Worm (Caenorhabditis elegans) whole organism, young adult: ENCODE measurements around the gene str-240.

Experiments used
- D2030.7 ChIP-seq: fragments of 200-800 bp; sonication (Bioruptor generic); IDR thresholded peaks from 2 replicates; pipeline ENCODE4 v1.3.6; 2022; ENCODE audit warnings: missing genetic modification reagents, missing genetic modification characterization, missing compliant biosample characterization
- F33H1.4 ChIP-seq: fragments of 200-800 bp; sonication (Bioruptor generic); IDR thresholded peaks from 2 replicates; pipeline ENCODE4 v1.3.6; 2022; ENCODE audit warnings: missing genetic modification reagents, missing genetic modification characterization, missing compliant biosample characterization
- F37B4.10 ChIP-seq: fragments of 200-800 bp; sonication (Bioruptor generic); IDR thresholded peaks from 2 replicates; pipeline ENCODE4 v1.3.6; 2022; ENCODE audit warnings: missing genetic modification characterization, missing compliant biosample characterization
- F39B2.1 ChIP-seq: fragments of 200-800 bp; sonication (Bioruptor generic); IDR thresholded peaks from 2 replicates; pipeline ENCODE4 v1.3.6; 2022; ENCODE audit warnings: missing genetic modification reagents, missing genetic modification characterization, missing compliant biosample characterization
- F49E8.2 ChIP-seq: sonication (generic microtip); optimal IDR thresholded peaks from 3 replicates; lab custom pipeline; 2017; ENCODE audit warnings: missing genetic modification characterization, mild to moderate bottlenecking, missing compliant biosample characterization, antibody characterized with exemption, moderate library complexity; ENCODE audit not compliant: insufficient read depth
- F55B11.4 ChIP-seq: sonication (generic microtip); optimal IDR thresholded peaks from 2 replicates; lab custom pipeline; 2016; ENCODE audit warnings: missing compliant biosample characterization, missing genetic modification characterization, borderline replicate concordance; ENCODE audit not compliant: insufficient read depth
- Y53F4B.3 ChIP-seq: fragments of 200-800 bp; sonication (Bioruptor generic); IDR thresholded peaks from 2 replicates; pipeline ENCODE4 v1.3.6; 2022; ENCODE audit warnings: missing genetic modification reagents, missing genetic modification characterization, missing compliant biosample characterization
- Y79H2A.3 ChIP-seq: fragments of 200-800 bp; sonication (Bioruptor generic); conservative IDR thresholded peaks from 2 replicates; pipeline ENCODE4 v1.3.6; 2022; ENCODE audit warnings: missing genetic modification reagents, missing genetic modification characterization, missing compliant biosample characterization
- ZK185.1 ChIP-seq: sonication (generic microtip); optimal IDR thresholded peaks from 2 replicates; lab custom pipeline; 2016; ENCODE audit warnings: mild to moderate bottlenecking, missing genetic modification characterization, missing compliant biosample characterization; ENCODE audit not compliant: poor library complexity, severe bottlenecking
- ama-1 ChIP-seq, 3 experiments: fragments of 150-350 bp in 1 of 3; sonication (generic microtip) in 2 of 3; optimal IDR thresholded peaks; 2 replicates each; lab custom pipeline; 2014 to 2018; ENCODE audit warnings: missing biosample characterization in 2 of 3, missing genetic modification characterization in 2 of 3, missing genetic modification reagents in 2 of 3
- athp-1 ChIP-seq: sonication (generic microtip); optimal IDR thresholded peaks from 2 replicates; lab custom pipeline; 2017; ENCODE audit warnings: mild to moderate bottlenecking, missing genetic modification characterization, missing compliant biosample characterization
- attf-3 ChIP-seq: fragments of 200-800 bp; sonication (Bioruptor generic); conservative IDR thresholded peaks from 2 replicates; pipeline ENCODE4 v1.3.6; 2022; ENCODE audit warnings: missing genetic modification reagents, missing genetic modification characterization, missing compliant biosample characterization
- attf-6 ChIP-seq: fragments of 200-800 bp; sonication (Bioruptor generic); IDR thresholded peaks from 2 replicates; pipeline ENCODE4 v1.3.6; 2022; ENCODE audit warnings: missing genetic modification reagents, missing genetic modification characterization, missing compliant biosample characterization
- ccch-3 ChIP-seq: fragments of 200-800 bp; sonication (Bioruptor generic); optimal IDR thresholded peaks from 2 replicates; lab custom pipeline; 2018; ENCODE audit warnings: mild to moderate bottlenecking, missing genetic modification characterization, missing compliant biosample characterization
- ceh-40 ChIP-seq: fragments of 200-800 bp; sonication (Bioruptor generic); IDR thresholded peaks from 2 replicates; pipeline ENCODE4 v1.3.6; 2022; ENCODE audit warnings: missing genetic modification characterization, missing compliant biosample characterization
- ceh-79 ChIP-seq: sonication (generic microtip); optimal IDR thresholded peaks from 2 replicates; lab custom pipeline; 2017; ENCODE audit warnings: mild to moderate bottlenecking, missing genetic modification characterization, missing compliant biosample characterization
- ceh-91 ChIP-seq: fragments of 200-800 bp; sonication (Bioruptor generic); IDR thresholded peaks from 2 replicates; pipeline ENCODE4 v1.3.6; 2022; ENCODE audit warnings: missing genetic modification reagents, missing genetic modification characterization, missing compliant biosample characterization
- dox-1 ChIP-seq: fragments of 200-800 bp; sonication (Bioruptor generic); IDR thresholded peaks from 2 replicates; pipeline ENCODE4 v1.3.6; 2022; ENCODE audit warnings: missing genetic modification reagents, missing genetic modification characterization, missing compliant biosample characterization
- dpl-1 ChIP-seq: fragments of 150-350 bp; optimal IDR thresholded peaks from 2 replicates; lab custom pipeline; 2014; ENCODE audit warnings: missing biosample characterization, missing genetic modification reagents, missing genetic modification characterization
- ekl-4 ChIP-seq: fragments of 200-800 bp; sonication (Bioruptor generic); IDR thresholded peaks from 2 replicates; pipeline ENCODE4 v1.3.6; 2022; ENCODE audit warnings: missing genetic modification reagents, missing genetic modification characterization, missing compliant biosample characterization
- him-1 ChIP-seq: sonication (generic microtip); optimal IDR thresholded peaks from 2 replicates; lab custom pipeline; 2016; ENCODE audit warnings: missing genotype, missing genetic modification reagents, missing genetic modification characterization, missing compliant biosample characterization
- hrde-1 ChIP-seq: sonication (generic microtip); optimal IDR thresholded peaks from 2 replicates; lab custom pipeline; 2016; ENCODE audit warnings: missing genetic modification characterization, mild to moderate bottlenecking, missing compliant biosample characterization, moderate library complexity, missing genotype, missing genetic modification reagents, borderline replicate concordance
- hsf-1 ChIP-seq: fragments of 200-800 bp; sonication (Bioruptor generic); IDR thresholded peaks from 2 replicates; pipeline ENCODE4 v1.3.6; 2022; ENCODE audit warnings: missing genetic modification reagents, missing genetic modification characterization, missing compliant biosample characterization
- lin-26 ChIP-seq: fragments of 200-800 bp; sonication (Bioruptor generic); IDR thresholded peaks from 2 replicates; pipeline ENCODE4 v1.3.6; 2022; ENCODE audit warnings: missing genetic modification reagents, missing genetic modification characterization, missing compliant biosample characterization
- lin-35 ChIP-seq, 3 experiments: fragments of 150-350 bp in 2 of 3; sonication (generic microtip) in 1 of 3; optimal IDR thresholded peaks; 2 replicates each; lab custom pipeline; 2014 to 2018; ENCODE audit warnings: missing biosample characterization in 3 of 3, missing genetic modification characterization in 3 of 3, missing genetic modification reagents in 3 of 3
- lin-40 ChIP-seq: sonication (generic microtip); optimal IDR thresholded peaks from 2 replicates; lab custom pipeline; 2016; ENCODE audit warnings: missing genetic modification characterization, mild to moderate bottlenecking, missing compliant biosample characterization, missing genotype, missing genetic modification reagents
- lin-54 ChIP-seq: fragments of 200-800 bp; sonication (Bioruptor generic); optimal IDR thresholded peaks from 2 replicates; lab custom pipeline; 2018; ENCODE audit warnings: mild to moderate bottlenecking, missing genetic modification characterization, missing compliant biosample characterization
- lsl-1 ChIP-seq: fragments of 200-800 bp; sonication (Bioruptor generic); optimal IDR thresholded peaks from 2 replicates; lab custom pipeline; 2018; ENCODE audit warnings: mild to moderate bottlenecking, missing genetic modification characterization, moderate library complexity, missing compliant biosample characterization
- madf-6 ChIP-seq: fragments of 200-800 bp; sonication (Bioruptor generic); IDR thresholded peaks from 2 replicates; pipeline ENCODE4 v1.3.6; 2022; ENCODE audit warnings: missing genetic modification reagents, missing genetic modification characterization, missing compliant biosample characterization
- mcd-1 ChIP-seq: fragments of 200-800 bp; sonication (Bioruptor generic); IDR thresholded peaks from 2 replicates; pipeline ENCODE4 v1.3.6; 2022; ENCODE audit warnings: missing genetic modification reagents, missing genetic modification characterization, missing compliant biosample characterization
- nhr-27 ChIP-seq: fragments of 200-800 bp; sonication (Bioruptor generic); optimal IDR thresholded peaks from 2 replicates; lab custom pipeline; 2018; ENCODE audit warnings: mild to moderate bottlenecking, missing genetic modification characterization, moderate library complexity, missing compliant biosample characterization
- pbrm-1 ChIP-seq: fragments of 200-800 bp; sonication (Bioruptor generic); IDR thresholded peaks from 2 replicates; pipeline ENCODE4 v1.3.6; 2022; ENCODE audit warnings: missing genetic modification reagents, missing genetic modification characterization, missing compliant biosample characterization
- rcor-1 ChIP-seq: fragments of 200-800 bp; sonication (Bioruptor generic); IDR thresholded peaks from 2 replicates; pipeline ENCODE4 v1.3.6; 2022; ENCODE audit warnings: missing genetic modification reagents, missing genetic modification characterization, missing compliant biosample characterization
- snpc-3.4 ChIP-seq: sonication (generic microtip); optimal IDR thresholded peaks from 2 replicates; lab custom pipeline; 2017; ENCODE audit warnings: missing genetic modification characterization, mild to moderate bottlenecking, missing compliant biosample characterization, antibody characterized with exemption, moderate library complexity, missing genotype, missing genetic modification reagents
- snpc-4 ChIP-seq, 5 experiments: fragments of 150-350 bp in 1 of 5; sonication (generic microtip) in 4 of 5; optimal IDR thresholded peaks; 2 replicates each; lab custom pipeline; 2014 to 2018; ENCODE audit warnings: missing genetic modification characterization in 5 of 5, missing biosample characterization in 3 of 5, antibody characterized with exemption in 2 of 5, mild to moderate bottlenecking in 2 of 5, missing compliant biosample characterization in 2 of 5, missing genotype in 2 of 5, moderate library complexity in 2 of 5, missing genetic modification reagents in 1 of 5
- tbp1 ChIP-seq: fragments of 200-800 bp; sonication (Bioruptor generic); optimal IDR thresholded peaks from 2 replicates; lab custom pipeline; 2018; ENCODE audit warnings: mild to moderate bottlenecking, missing genetic modification characterization, missing compliant biosample characterization
- tbx-9 ChIP-seq: sonication (generic microtip); optimal IDR thresholded peaks from 2 replicates; lab custom pipeline; 2016; ENCODE audit warnings: borderline replicate concordance, missing genetic modification characterization, inconsistent platforms, missing compliant biosample characterization
- xnd-1 ChIP-seq: sonication (generic microtip); optimal IDR thresholded peaks from 2 replicates; lab custom pipeline; 2016; ENCODE audit warnings: missing genotype, missing genetic modification reagents, missing genetic modification characterization, missing compliant biosample characterization
- ztf-18 ChIP-seq: sonication (generic microtip); optimal IDR thresholded peaks from 2 replicates; lab custom pipeline; 2016; ENCODE audit warnings: missing genotype, mild to moderate bottlenecking, missing genetic modification characterization, missing compliant biosample characterization
- ztf-25 ChIP-seq: fragments of 200-800 bp; sonication (Bioruptor generic); IDR thresholded peaks from 2 replicates; pipeline ENCODE4 v1.3.6; 2022; ENCODE audit warnings: missing genetic modification reagents, missing genetic modification characterization, missing compliant biosample characterization

Gene str-240

DNA sequence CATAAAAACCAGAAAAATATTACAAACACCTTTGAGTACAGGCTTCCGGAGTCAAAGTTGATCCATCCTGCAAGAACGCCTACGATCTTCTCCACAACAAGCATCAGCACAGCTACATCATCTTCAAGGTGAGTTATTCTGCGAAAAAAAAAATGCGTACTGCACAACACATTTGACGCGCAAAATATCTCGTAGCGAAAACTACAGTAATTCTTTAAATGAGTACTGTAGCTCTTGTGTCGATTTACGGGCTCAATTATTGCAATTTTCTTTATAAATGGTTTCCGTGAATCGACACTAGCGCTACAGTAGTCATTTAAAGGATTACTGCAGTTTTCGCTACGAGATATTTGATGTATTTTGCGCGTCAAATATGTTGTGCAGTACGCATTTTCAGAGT is 44.9 kb downstream of the str-240 start:
- TF ChIP-seq him-1 (tag; lab: Kevin White, UChicago) = peak; percentile 1
- TF ChIP-seq madf-6 (GFP tag; lab: Robert Waterston, UW) = peak; percentile 26
- peak; percentile 77 for TF ChIP-seq lsl-1 (GFP tag; lab: Kevin White, UChicago)
- peak; percentile 60 for TF ChIP-seq F33H1.4 (GFP tag; lab: Robert Waterston, UW)
- 0 out of 2 replicates have a peak, but pooled peaks have one; percentile 5 for TF ChIP-seq rcor-1
- TF ChIP-seq lin-54 (GFP tag; lab: Kevin White, UChicago) = no peak
- 0 out of 2 replicates have a peak, but pooled peaks have one; percentile 3 for TF ChIP-seq mcd-1 (GFP tag; lab: Robert Waterston, UW)
- TF ChIP-seq ceh-91 (GFP tag; lab: Robert Waterston, UW) = peak; percentile 42
- TF ChIP-seq attf-3 = no peak
- TF ChIP-seq xnd-1 (tag; lab: Kevin White, UChicago) = peak; percentile 33

DNA sequence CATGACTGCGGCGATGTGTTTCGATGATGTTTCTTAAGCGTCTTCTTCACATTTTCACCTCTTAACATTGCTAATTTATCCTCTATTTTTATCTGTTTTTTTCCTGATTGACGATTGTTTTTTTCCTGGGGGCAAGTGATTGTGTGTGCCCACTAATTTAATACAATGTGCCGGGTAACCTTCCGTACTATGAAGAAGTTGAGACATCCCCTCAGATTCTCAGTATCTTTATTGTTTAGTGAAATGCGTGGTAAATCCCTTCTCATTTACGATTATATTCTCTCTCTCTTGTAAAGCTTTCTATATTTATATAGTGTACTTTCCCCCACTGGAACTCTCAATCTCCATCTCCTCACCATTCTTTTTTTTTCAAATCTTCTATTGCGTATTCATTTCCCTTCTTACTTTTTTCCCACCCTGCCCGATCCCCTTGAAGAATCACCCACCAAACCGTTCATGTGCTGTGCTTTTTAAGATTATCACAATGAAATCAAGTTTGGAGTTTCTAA is 45.4 kb downstream of the str-240 start:
- TF ChIP-seq F39B2.1 (GFP tag; lab: Robert Waterston, UW) (0 out of 2 replicates have a peak, but pooled peaks have one; percentile 2), F55B11.4 (tag; lab: Kevin White, UChicago) (no peak), Y79H2A.3 (GFP tag; lab: Robert Waterston, UW) (0 out of 2 replicates have a peak, but pooled peaks have one; percentile 8), ccch-3 (GFP tag; lab: Kevin White, UChicago) (no peak), ama-1 (optimal IDR thresholded peaks at IDR 0.05; lab: Kevin White, UChicago) (no peak), ama-1 (GFP tag; optimal IDR thresholded peaks at IDR 0.05; lab: Kevin White, UChicago) (peak in 1 of 2 experiments; percentile 50), ztf-25 (peak; percentile 59; the same call in 1 of the 2 replicates), athp-1 (tag; lab: Kevin White, UChicago) (peak; percentile 71), lin-54 (GFP tag; lab: Kevin White, UChicago) (no peak), tbx-9 (tag; lab: Kevin White, UChicago) (no peak), nhr-27 (tag; lab: Kevin White, UChicago) (no peak), snpc-3.4 (tag; lab: Kevin White, UChicago) (peak; percentile 63), lin-40 (tag; lab: Kevin White, UChicago) (no peak), F37B4.10 (GFP tag; lab: Robert Waterston, UW) (no peak), dox-1 (GFP tag; lab: Robert Waterston, UW) (no peak), tbp1 (GFP tag; lab: Kevin White, UChicago) (peak; percentile 23), pbrm-1 (0 out of 2 replicates have a peak, but pooled peaks have one; percentile 11), ceh-79 (tag; lab: Kevin White, UChicago) (no peak), lin-26 (no peak), F49E8.2 (peak; percentile 69), Y53F4B.3 (no peak), dpl-1 (no peak), madf-6 (GFP tag; lab: Robert Waterston, UW) (peak; percentile 33; the same call in 1 of the 2 replicates), ceh-40 (GFP tag; lab: Robert Waterston, UW) (no peak), snpc-4 (GFP tag; optimal IDR thresholded peaks at IDR 0.05; lab: Kevin White, UChicago) (no peak), snpc-4 (tag; optimal IDR thresholded peaks at IDR 0.05; lab: Kevin White, UChicago) (no peak), ztf-18 (peak; percentile 6), lin-35 (GFP tag; optimal IDR thresholded peaks at IDR 0.05; lab: Kevin White, UChicago) (peak in 1 of 3 experiments; percentile 26), ZK185.1 (tag; lab: Kevin White, UChicago) (no peak), attf-6 (0 out of 2 replicates have a peak, but pooled peaks have one; percentile 10), ekl-4 (peak; percentile 13; the same call in 1 of the 2 replicates), hsf-1 (peak; percentile 64; the same call in 1 of the 2 replicates), D2030.7 (no peak), hrde-1 (tag; lab: Kevin White, UChicago) (no peak)
